Fruit fly (Drosophila melanogaster): ENCODE data around the gene CG12728.

- no peak for TF ChIP-seq psq (optimal IDR thresholded peaks at IDR 0.05)
- TF ChIP-seq CG8478 (optimal IDR thresholded peaks at IDR 0.05), result no peak
- no peak for TF ChIP-seq usp (GFP tag; optimal IDR thresholded peaks at IDR 0.05)
- no peak for TF ChIP-seq Dll (optimal IDR thresholded peaks at IDR 0.05)
- TF ChIP-seq EcR (GFP tag; optimal IDR thresholded peaks at IDR 0.05), result no peak
Measured at dm6 chrX:5965517-5966397, 23.4 kb downstream of the CG12728 start, which contains the start of gene Grip.
